Fruit fly (Drosophila melanogaster): Measurements from ENCODE around the gene inaF-C.

The inaF-C gene

DNA sequence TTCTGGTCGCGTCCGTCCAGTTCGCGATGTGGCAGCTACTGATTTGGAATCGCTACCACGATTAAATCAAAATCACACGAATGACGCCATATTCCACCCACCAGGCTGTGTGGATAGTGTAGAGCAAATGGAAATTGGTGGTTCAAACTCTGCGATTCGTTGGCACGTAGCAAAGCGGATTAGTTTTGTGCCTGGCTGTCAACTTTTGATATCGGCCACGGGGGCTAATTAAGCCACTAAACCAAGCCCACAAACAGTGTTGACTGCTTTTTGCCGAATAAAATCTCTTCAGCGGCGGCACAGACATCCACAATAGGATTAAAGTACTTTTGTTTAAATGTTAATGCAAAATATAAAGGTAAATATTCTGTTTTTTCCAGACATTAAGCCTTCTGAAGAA is at the start of gene inaF-C:
Gene inaF-C, minus strand, starts transcription at position 101 of the 400 bp plus-strand sequence.
- TF ChIP-seq CG1620 (GFP tag; optimal IDR thresholded peaks at IDR 0.05) (no peak), kay (GFP tag; ENCODE audit: borderline replicate concordance) (no peak), Clk (GFP tag; optimal IDR thresholded peaks at IDR 0.05) (no peak), cic (GFP tag; optimal IDR thresholded peaks at IDR 0.05) (no peak), ovo (GFP tag; optimal IDR thresholded peaks at IDR 0.05) (no peak), cnc (optimal IDR thresholded peaks at IDR 0.05) (no peak), CG5204 (GFP tag; optimal IDR thresholded peaks at IDR 0.05) (no peak), Hr96 (GFP tag; optimal IDR thresholded peaks at IDR 0.05) (no peak), Crg-1 (GFP tag; optimal IDR thresholded peaks at IDR 0.05) (no peak), bab1 (GFP tag; optimal IDR thresholded peaks at IDR 0.05) (no peak), Mnt (GFP tag; optimal IDR thresholded peaks at IDR 0.05) (no peak), CG7101 (tag; optimal IDR thresholded peaks at IDR 0.05) (no peak), CG33017 (tag; optimal IDR thresholded peaks at IDR 0.05) (no peak), toe (GFP tag; optimal IDR thresholded peaks at IDR 0.05) (no peak), CG14711 (tag; optimal IDR thresholded peaks at IDR 0.05) (no peak), tj (GFP tag; optimal IDR thresholded peaks at IDR 0.05) (no peak), CG12768 (GFP tag; optimal IDR thresholded peaks at IDR 0.05) (no peak), pad (GFP tag; optimal IDR thresholded peaks at IDR 0.05) (no peak), CG7045 (GFP tag; optimal IDR thresholded peaks at IDR 0.05) (no peak), CG11617 (GFP tag; optimal IDR thresholded peaks at IDR 0.05) (no peak)

DNA sequence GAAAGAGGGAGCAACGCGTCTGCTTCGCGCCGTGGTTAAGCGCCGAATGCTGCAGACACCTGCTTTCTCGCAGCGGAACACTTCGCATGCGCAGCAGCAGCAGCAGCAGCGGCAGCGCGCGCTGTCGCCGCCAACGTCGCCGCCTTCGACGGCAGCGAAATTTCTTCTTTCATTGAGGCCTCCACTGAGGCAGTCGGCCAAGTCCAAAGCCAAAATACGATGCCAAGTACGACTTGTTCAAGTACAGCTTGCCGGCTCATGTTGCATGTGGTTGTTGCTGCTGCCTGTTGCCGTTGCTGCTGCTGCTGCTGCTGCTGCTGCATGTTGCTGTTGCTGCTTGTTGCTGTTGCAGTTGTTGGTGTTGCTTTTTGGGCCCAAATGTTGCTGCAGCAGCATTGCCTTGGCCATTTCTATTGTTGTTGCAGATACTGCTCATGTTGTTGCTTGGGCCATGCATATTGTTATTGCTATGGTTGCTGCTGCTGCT is 47.2 kb upstream of the inaF-C start, which contains the start of gene dy:
Gene dy, minus strand, starts transcription at position 51 of the 487 bp plus-strand sequence.
- TF ChIP-seq pad (GFP tag; optimal IDR thresholded peaks at IDR 0.05) (no peak), ovo (GFP tag; optimal IDR thresholded peaks at IDR 0.05) (no peak), cic (GFP tag; optimal IDR thresholded peaks at IDR 0.05) (no peak), CG7101 (tag; optimal IDR thresholded peaks at IDR 0.05) (no peak), CG5204 (GFP tag; optimal IDR thresholded peaks at IDR 0.05) (no peak), tj (GFP tag; optimal IDR thresholded peaks at IDR 0.05) (no peak), CG7045 (GFP tag; optimal IDR thresholded peaks at IDR 0.05) (no peak), Hr96 (GFP tag; optimal IDR thresholded peaks at IDR 0.05) (no peak)

DNA sequence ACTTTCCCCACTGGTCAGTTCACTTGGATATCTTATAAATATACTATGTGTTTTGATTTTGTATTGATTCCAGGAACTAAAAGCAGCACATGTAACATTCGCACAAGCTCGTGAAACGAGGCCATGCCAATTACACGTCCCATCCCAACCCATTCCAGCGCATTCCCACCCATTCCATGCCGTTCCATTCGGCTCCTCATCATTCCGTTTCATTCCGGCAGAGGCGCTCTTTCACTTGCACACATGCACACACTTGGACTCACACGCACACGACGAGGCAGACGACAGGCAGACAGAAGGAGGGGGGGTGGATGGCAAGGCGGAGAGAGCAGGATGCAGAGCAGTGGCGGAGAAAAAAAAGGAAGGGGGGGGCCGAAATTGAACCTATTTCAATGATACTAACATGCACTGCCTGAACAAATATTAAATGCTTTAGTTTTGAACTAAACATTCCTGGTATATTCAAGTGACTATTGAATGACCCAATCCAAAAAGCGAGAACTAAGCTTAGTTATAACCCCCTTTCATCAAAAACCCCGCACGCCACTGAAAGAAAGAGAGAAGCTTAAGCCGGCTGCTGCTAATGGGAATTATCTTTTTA is 44.5 kb upstream of the inaF-C start:
- TF ChIP-seq Hr96 (GFP tag; optimal IDR thresholded peaks at IDR 0.05) (peak; percentile 24), Crg-1 (GFP tag; optimal IDR thresholded peaks at IDR 0.05) (no peak), Clk (GFP tag; optimal IDR thresholded peaks at IDR 0.05) (no peak), cnc (optimal IDR thresholded peaks at IDR 0.05) (no peak), bab1 (GFP tag; optimal IDR thresholded peaks at IDR 0.05) (no peak), CG7101 (tag; optimal IDR thresholded peaks at IDR 0.05) (peak; percentile 6), ovo (GFP tag; optimal IDR thresholded peaks at IDR 0.05) (no peak), CG11617 (GFP tag; optimal IDR thresholded peaks at IDR 0.05) (no peak), CG1620 (GFP tag; optimal IDR thresholded peaks at IDR 0.05) (no peak), CG7045 (GFP tag; optimal IDR thresholded peaks at IDR 0.05) (peak; percentile 28)

DNA sequence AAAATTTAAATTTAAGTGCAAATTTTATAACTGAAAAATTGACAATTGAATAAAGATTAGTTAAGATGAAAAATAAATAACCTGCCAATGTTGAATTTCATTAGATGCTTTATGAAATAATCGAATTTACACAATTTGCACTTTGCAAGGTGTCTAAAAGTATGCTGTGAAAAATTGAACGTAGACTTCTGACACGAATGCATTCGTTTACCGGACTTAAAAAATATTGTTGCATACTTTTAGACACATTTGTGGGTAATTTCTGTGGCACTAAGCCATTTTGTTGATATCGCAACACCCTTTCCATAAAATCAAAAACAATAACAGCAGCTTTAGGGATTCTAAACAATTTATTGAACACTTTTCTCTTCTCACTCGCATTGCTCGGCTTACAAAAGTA is 37.9 kb upstream of the inaF-C start:
- TF ChIP-seq CG33017 (tag; optimal IDR thresholded peaks at IDR 0.05) = no peak
- TF ChIP-seq kay (GFP tag; ENCODE audit: borderline replicate concordance) = no peak
- no peak for TF ChIP-seq Mnt (GFP tag; optimal IDR thresholded peaks at IDR 0.05)
- TF ChIP-seq CG5204 (GFP tag; optimal IDR thresholded peaks at IDR 0.05) = no peak
- no peak for TF ChIP-seq CG7101 (tag; optimal IDR thresholded peaks at IDR 0.05)
- TF ChIP-seq pad (GFP tag; optimal IDR thresholded peaks at IDR 0.05) = no peak
- TF ChIP-seq CG12768 (GFP tag; optimal IDR thresholded peaks at IDR 0.05) = no peak
- TF ChIP-seq CG1620 (GFP tag; optimal IDR thresholded peaks at IDR 0.05) = no peak
- TF ChIP-seq CG11617 (GFP tag; optimal IDR thresholded peaks at IDR 0.05) = no peak
- TF ChIP-seq bab1 (GFP tag; optimal IDR thresholded peaks at IDR 0.05) = no peak
- TF ChIP-seq cnc (optimal IDR thresholded peaks at IDR 0.05) = no peak
- no peak for TF ChIP-seq Clk (GFP tag; optimal IDR thresholded peaks at IDR 0.05)
- no peak for TF ChIP-seq Crg-1 (GFP tag; optimal IDR thresholded peaks at IDR 0.05)
- no peak for TF ChIP-seq tj (GFP tag; optimal IDR thresholded peaks at IDR 0.05)
- TF ChIP-seq cic (GFP tag; optimal IDR thresholded peaks at IDR 0.05) = no peak
- no peak for TF ChIP-seq CG7045 (GFP tag; optimal IDR thresholded peaks at IDR 0.05)
- TF ChIP-seq ovo (GFP tag; optimal IDR thresholded peaks at IDR 0.05) = no peak
- no peak for TF ChIP-seq CG14711 (tag; optimal IDR thresholded peaks at IDR 0.05)

DNA sequence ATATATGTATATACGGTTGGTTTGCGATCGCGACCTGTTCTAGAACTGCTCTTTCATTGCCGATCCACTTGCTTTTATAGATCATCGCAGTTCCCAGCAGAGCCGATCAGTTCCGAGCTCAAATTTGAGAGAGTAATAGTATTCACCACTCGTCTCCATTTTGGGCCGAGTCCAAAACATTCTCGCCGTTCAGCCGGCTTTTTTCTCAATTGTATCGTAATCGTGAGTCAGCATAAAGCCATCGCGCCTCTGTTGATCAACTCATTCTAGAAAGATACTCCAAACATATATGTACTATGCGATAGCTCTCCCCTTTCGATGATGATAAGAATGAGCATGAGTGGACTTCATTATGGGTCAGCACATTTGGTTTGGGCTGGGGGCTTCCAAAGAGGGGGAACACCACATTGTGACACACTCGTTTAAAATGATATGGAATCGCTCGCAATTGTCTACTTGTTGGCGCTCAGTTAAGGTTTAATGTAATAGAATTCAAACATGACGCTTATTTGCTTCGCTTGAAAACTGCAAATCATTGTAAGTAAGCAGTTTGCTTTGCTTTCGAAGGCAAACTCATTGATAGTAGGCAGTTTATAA is 33.1 kb upstream of the inaF-C start, which contains the start of gene CG9360:
Gene CG9360, minus strand, starts transcription at position 51 of the 597 bp plus-strand sequence.
- no peak for TF ChIP-seq Clk (GFP tag; optimal IDR thresholded peaks at IDR 0.05)
- TF ChIP-seq cnc (optimal IDR thresholded peaks at IDR 0.05) = peak; percentile 72 to 91
- no peak for TF ChIP-seq cic (GFP tag; optimal IDR thresholded peaks at IDR 0.05)
- no peak for TF ChIP-seq ovo (GFP tag; optimal IDR thresholded peaks at IDR 0.05)
- TF ChIP-seq CG33017 (tag; optimal IDR thresholded peaks at IDR 0.05) = no peak
- peak; percentile 82 for TF ChIP-seq kay (GFP tag; ENCODE audit: borderline replicate concordance)
- TF ChIP-seq CG5204 (GFP tag; optimal IDR thresholded peaks at IDR 0.05) = no peak
- peak; percentile 93 for TF ChIP-seq tj (GFP tag; optimal IDR thresholded peaks at IDR 0.05)
- no peak for TF ChIP-seq Hr96 (GFP tag; optimal IDR thresholded peaks at IDR 0.05)
- no peak for TF ChIP-seq CG11617 (GFP tag; optimal IDR thresholded peaks at IDR 0.05)
- TF ChIP-seq pad (GFP tag; optimal IDR thresholded peaks at IDR 0.05) = no peak
- TF ChIP-seq toe (GFP tag; optimal IDR thresholded peaks at IDR 0.05) = no peak
- no peak for TF ChIP-seq CG14711 (tag; optimal IDR thresholded peaks at IDR 0.05)

DNA sequence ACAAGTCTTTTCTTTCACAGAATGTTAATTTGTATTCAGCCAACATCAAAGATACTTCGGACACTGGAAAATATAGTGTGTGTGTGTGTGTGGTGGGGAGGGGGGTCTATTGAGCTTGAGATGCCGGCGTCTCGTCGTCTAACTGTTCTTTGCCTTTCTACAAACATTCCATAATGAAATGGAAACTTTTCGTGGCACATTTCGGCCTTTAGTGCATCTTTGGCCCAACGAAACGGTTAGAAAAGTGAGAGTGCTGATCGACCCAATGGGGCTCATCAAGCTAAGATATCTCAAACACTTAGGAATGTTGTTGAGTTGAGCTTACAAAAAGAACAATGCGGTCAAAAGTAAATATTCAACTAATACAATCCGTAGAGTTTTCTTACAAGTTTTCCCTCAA is 25.3 kb upstream of the inaF-C start:
- TF ChIP-seq toe (GFP tag; optimal IDR thresholded peaks at IDR 0.05) (no peak), CG7045 (GFP tag; optimal IDR thresholded peaks at IDR 0.05) (no peak), tj (GFP tag; optimal IDR thresholded peaks at IDR 0.05) (no peak), ovo (GFP tag; optimal IDR thresholded peaks at IDR 0.05) (no peak), cic (GFP tag; optimal IDR thresholded peaks at IDR 0.05) (no peak), cnc (optimal IDR thresholded peaks at IDR 0.05) (no peak), CG33017 (tag; optimal IDR thresholded peaks at IDR 0.05) (no peak), CG11617 (GFP tag; optimal IDR thresholded peaks at IDR 0.05) (no peak)
